Fruit fly (Drosophila melanogaster): ENCODE results near the gene z.
A peak's percentile ranks its signal among the peaks of the same experiment; 100 is the strongest.

The z gene

DNA sequence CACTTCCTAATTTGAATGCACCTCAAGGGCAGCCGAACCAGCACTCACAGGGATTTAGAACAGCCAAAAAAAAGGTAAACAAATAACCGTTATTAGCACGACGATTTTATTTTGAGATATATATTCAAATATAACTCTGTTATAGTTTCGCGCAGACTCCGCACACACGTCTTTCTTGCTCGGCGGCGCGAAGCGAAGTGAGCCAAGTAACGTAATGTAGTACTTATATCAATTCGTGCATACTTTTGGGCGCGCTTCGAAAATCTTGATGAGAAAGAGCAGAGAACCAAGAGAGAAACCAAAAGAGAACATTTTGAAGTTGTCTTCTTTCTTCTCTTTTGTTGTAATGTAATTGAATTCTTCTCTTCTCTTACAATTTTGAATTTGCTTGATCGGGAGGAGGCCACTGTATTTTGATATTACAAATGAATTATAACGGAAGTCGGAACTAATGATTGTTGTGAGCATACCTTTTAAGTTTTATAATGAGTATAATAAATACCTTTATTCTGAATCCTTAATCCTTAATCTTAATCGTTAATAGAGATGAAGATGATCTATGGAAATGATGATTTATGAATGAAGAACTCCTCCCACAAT lies 22.4 kb downstream of the z start, which contains the start of gene boi (continued):
- TF ChIP-seq pfk (GFP tag; optimal IDR thresholded peaks at IDR 0.05) = no peak
- TF ChIP-seq CG9797 (GFP tag; optimal IDR thresholded peaks at IDR 0.05) = no peak
- 0 out of 2 replicates have a peak, but pooled peaks have one; percentile 10 for TF ChIP-seq E2f1 (GFP tag; IDR thresholded peaks at IDR 0.05)
- TF ChIP-seq Bgb (GFP tag; IDR thresholded peaks at IDR 0.05; ENCODE audit: partially characterized antibody) = 0 out of 2 replicates have a peak, but pooled peaks have one; percentile 15
- no peak for TF ChIP-seq Mrtf (GFP tag; IDR thresholded peaks at IDR 0.05)
- TF ChIP-seq Asciz (GFP tag; optimal IDR thresholded peaks at IDR 0.05) = peak; percentile 1
- no peak for TF ChIP-seq CG2120 (GFP tag; optimal IDR thresholded peaks at IDR 0.05)
- TF ChIP-seq CG9609 (GFP tag; optimal IDR thresholded peaks at IDR 0.05) = no peak
- no peak for TF ChIP-seq CG7786 (GFP tag; optimal IDR thresholded peaks at IDR 0.05)
- peak; percentile 13; the same call in 1 of the 2 replicates for TF ChIP-seq Atf6 (GFP tag; IDR thresholded peaks at IDR 0.05)
- 0 out of 2 replicates have a peak, but pooled peaks have one; percentile 30 for TF ChIP-seq unc-4 (GFP tag; IDR thresholded peaks at IDR 0.05; ENCODE audit: partially characterized antibody)
- TF ChIP-seq Trl (optimal IDR thresholded peaks at IDR 0.05) = peak; percentile 84 to 85
- TF ChIP-seq Trl (GFP tag; optimal IDR thresholded peaks at IDR 0.05) = no peak
- 0 out of 2 replicates have a peak, but pooled peaks have one; percentile 6 for TF ChIP-seq sob (GFP tag; IDR thresholded peaks at IDR 0.05)
- peak; percentile 23 for TF ChIP-seq CTCF (GFP tag; optimal IDR thresholded peaks at IDR 0.05)
- TF ChIP-seq Scr (GFP tag; IDR thresholded peaks at IDR 0.05; ENCODE audit: partially characterized antibody) = 0 out of 2 replicates have a peak, but pooled peaks have one; percentile 27
- TF ChIP-seq HHEX (GFP tag; optimal IDR thresholded peaks at IDR 0.05) = peak; percentile 17
- peak; percentile 22 for TF ChIP-seq CG12219 (GFP tag; optimal IDR thresholded peaks at IDR 0.05)
- no peak for TF ChIP-seq sug (tag; optimal IDR thresholded peaks at IDR 0.05)
- 0 out of 2 replicates have a peak, but pooled peaks have one; percentile 28 for TF ChIP-seq bbx (GFP tag; IDR thresholded peaks at IDR 0.05; ENCODE audit: partially characterized antibody)
- TF ChIP-seq CG2712 (tag; optimal IDR thresholded peaks at IDR 0.05) = peak; percentile 13
- TF ChIP-seq zen (tag; optimal IDR thresholded peaks at IDR 0.05) = peak; percentile 14
- TF ChIP-seq Med (GFP tag) = peak; percentile 72
- TF ChIP-seq ase (GFP tag; IDR thresholded peaks at IDR 0.05) = 0 out of 3 replicates have a peak, but pooled peaks have one; percentile 34
- 0 out of 3 replicates have a peak, but pooled peaks have one; percentile 22 for TF ChIP-seq CG2199 (GFP tag; IDR thresholded peaks at IDR 0.05)
- no peak for TF ChIP-seq CG11560 (tag; IDR thresholded peaks at IDR 0.05)
- TF ChIP-seq danr (GFP tag; IDR thresholded peaks at IDR 0.05) = no peak
- peak; percentile 0 for TF ChIP-seq CG2116 (GFP tag; optimal IDR thresholded peaks at IDR 0.05)
- peak; percentile 24 for TF ChIP-seq HLHmδ (GFP tag; optimal IDR thresholded peaks at IDR 0.05)
- TF ChIP-seq z (GFP tag; IDR thresholded peaks at IDR 0.05) = peak; percentile 59; the same call in 1 of the 3 replicates
- peak; percentile 12 for TF ChIP-seq CG17568 (GFP tag; optimal IDR thresholded peaks at IDR 0.05)
- TF ChIP-seq CG14965 (GFP tag; optimal IDR thresholded peaks at IDR 0.05; ENCODE audit: borderline replicate concordance) = no peak
- peak; percentile 21 for TF ChIP-seq CG13296 (GFP tag; optimal IDR thresholded peaks at IDR 0.05)
- peak in 1 of 2 experiments; percentile 39 for TF ChIP-seq Pdp1 (GFP tag; optimal IDR thresholded peaks at IDR 0.05)
- TF ChIP-seq CG13424 (tag; optimal IDR thresholded peaks at IDR 0.05) = no peak
- TF ChIP-seq CG32532 (GFP tag; IDR thresholded peaks at IDR 0.05) = no peak
- TF ChIP-seq CG9437 (GFP tag; optimal IDR thresholded peaks at IDR 0.05) = peak; percentile 97
- no peak for TF ChIP-seq stc (GFP tag; IDR thresholded peaks at IDR 0.05)
- no peak for TF ChIP-seq Fer2 (tag; optimal IDR thresholded peaks at IDR 0.05)
- TF ChIP-seq pum (GFP tag; optimal IDR thresholded peaks at IDR 0.05) = no peak
- 0 out of 2 replicates have a peak, but pooled peaks have one; percentile 4 for TF ChIP-seq Rfx (GFP tag; IDR thresholded peaks at IDR 0.05)
- peak; percentile 85 for TF ChIP-seq sens (GFP tag)
- TF ChIP-seq CG4730 (GFP tag; IDR thresholded peaks at IDR 0.05) = no peak
- TF ChIP-seq ara (GFP tag; IDR thresholded peaks at IDR 0.05) = no peak
- TF ChIP-seq amos (GFP tag; IDR thresholded peaks at IDR 0.05; ENCODE audit: partially characterized antibody) = 0 out of 2 replicates have a peak, but pooled peaks have one; percentile 14
- TF ChIP-seq H15 (GFP tag; IDR thresholded peaks at IDR 0.05) = no peak
- no peak for TF ChIP-seq sr (GFP tag; IDR thresholded peaks at IDR 0.05)
- TF ChIP-seq Deaf1 (tag; optimal IDR thresholded peaks at IDR 0.05) = no peak
- no peak for TF ChIP-seq lov (optimal IDR thresholded peaks at IDR 0.05)
- TF ChIP-seq lov (GFP tag; IDR thresholded peaks at IDR 0.05) = 0 out of 3 replicates have a peak, but pooled peaks have one; percentile 33
